Fruit fly (Drosophila melanogaster) whole organism, embryonic: Measurements from ENCODE around the gene dib.

Source experiments
- Adf1 ChIP-seq: fragments of 200-800 bp; sonication (Bioruptor generic); IDR thresholded peaks from 2 replicates; pipeline ENCODE4 v1.3.6; 2022; ENCODE audit warnings: missing biosample characterization, missing genetic modification characterization
- Asciz ChIP-seq: fragments of 200-800 bp; sonication (Bioruptor generic); optimal IDR thresholded peaks from 2 replicates; lab custom pipeline; 2017; ENCODE audit warnings: missing biosample characterization, mild to moderate bottlenecking, missing genetic modification characterization, missing genetic modification reagents
- C15 ChIP-seq: fragments of 200-800 bp; sonication (Bioruptor generic); IDR thresholded peaks from 3 replicates; pipeline ENCODE4 v1.3.6; 2022; ENCODE audit warnings: missing biosample characterization, missing genetic modification characterization
- CG10431 ChIP-seq: fragments of 200-800 bp; sonication (Bioruptor generic); optimal IDR thresholded peaks from 3 replicates; lab custom pipeline; 2018; ENCODE audit warnings: missing biosample characterization, mild to moderate bottlenecking, missing genetic modification characterization
- CG11504 ChIP-seq: fragments of 200-800 bp; sonication (Bioruptor generic); optimal IDR thresholded peaks from 3 replicates; lab custom pipeline; 2019; ENCODE audit warnings: missing biosample characterization, mild to moderate bottlenecking, missing genetic modification characterization, moderate library complexity
- CG11696 ChIP-seq: fragments of 200-800 bp; sonication (Bioruptor generic); IDR thresholded peaks from 2 replicates; pipeline ENCODE4 v1.3.6; 2022; ENCODE audit warnings: missing biosample characterization, missing genetic modification characterization
- CG12155 ChIP-seq: fragments of 200-800 bp; sonication (Bioruptor generic); optimal IDR thresholded peaks from 3 replicates; lab custom pipeline; 2016; ENCODE audit warnings: missing biosample characterization, missing genetic modification characterization
- CG12236 ChIP-seq: fragments of 200-800 bp; sonication (Bioruptor generic); optimal IDR thresholded peaks from 2 replicates; lab custom pipeline; 2016; ENCODE audit warnings: missing biosample characterization, missing genetic modification characterization
- CG14965 ChIP-seq: fragments of 200-800 bp; sonication (Bioruptor generic); optimal IDR thresholded peaks from 2 replicates; lab custom pipeline; 2016; ENCODE audit warnings: missing biosample characterization, missing genetic modification characterization, borderline replicate concordance
- CG16815 ChIP-seq: fragments of 200-800 bp; sonication (Bioruptor generic); optimal IDR thresholded peaks from 3 replicates; lab custom pipeline; 2017; ENCODE audit warnings: missing biosample characterization, mild to moderate bottlenecking, missing genetic modification characterization
- CG17612 ChIP-seq: fragments of 200-800 bp; sonication (Bioruptor generic); IDR thresholded peaks from 2 replicates; pipeline ENCODE4 v1.3.6; 2022; ENCODE audit warnings: missing biosample characterization, missing genetic modification characterization
- CG17912 ChIP-seq: fragments of 200-800 bp; sonication (Bioruptor generic); optimal IDR thresholded peaks from 2 replicates; lab custom pipeline; 2018; ENCODE audit warnings: missing biosample characterization, mild to moderate bottlenecking, missing genetic modification characterization
- CG18476 ChIP-seq: fragments of 200-800 bp; sonication (Bioruptor generic); optimal IDR thresholded peaks from 2 replicates; lab custom pipeline; 2016; ENCODE audit warnings: missing biosample characterization, mild to moderate bottlenecking, missing genetic modification characterization
- CG18619 ChIP-seq: fragments of 200-800 bp; sonication (Bioruptor generic); optimal IDR thresholded peaks from 3 replicates; lab custom pipeline; 2017; ENCODE audit warnings: missing biosample characterization, mild to moderate bottlenecking, missing genetic modification characterization
- CG2116 ChIP-seq: fragments of 200-800 bp; sonication (Bioruptor generic); optimal IDR thresholded peaks from 3 replicates; lab custom pipeline; 2018; ENCODE audit warnings: missing biosample characterization, mild to moderate bottlenecking, missing genetic modification characterization
- CG3163 ChIP-seq: fragments of 200-800 bp; sonication (Bioruptor generic); optimal IDR thresholded peaks from 3 replicates; lab custom pipeline; 2016; ENCODE audit warnings: missing biosample characterization, missing genetic modification characterization
- CG3281 ChIP-seq: fragments of 200-800 bp; sonication (Bioruptor generic); optimal IDR thresholded peaks from 3 replicates; lab custom pipeline; 2017; ENCODE audit warnings: missing biosample characterization, mild to moderate bottlenecking, missing genetic modification characterization
- CG33557 ChIP-seq: fragments of 200-800 bp; sonication (Bioruptor generic); optimal IDR thresholded peaks from 2 replicates; lab custom pipeline; 2019; ENCODE audit warnings: missing biosample characterization, mild to moderate bottlenecking, missing genetic modification characterization, moderate library complexity
- CG42726 ChIP-seq: fragments of 200-800 bp; sonication (Bioruptor generic); IDR thresholded peaks from 2 replicates; pipeline ENCODE4 v1.3.6; 2022; ENCODE audit warnings: missing biosample characterization, missing genetic modification characterization; ENCODE audit not compliant: partially characterized antibody
- CG43689 ChIP-seq: fragments of 200-800 bp; sonication (Bioruptor generic); IDR thresholded peaks from 2 replicates; pipeline ENCODE4 v1.3.6; 2022; ENCODE audit warnings: missing biosample characterization, missing genetic modification characterization
- CrebB ChIP-seq: fragments of 200-800 bp; sonication (Bioruptor generic); optimal IDR thresholded peaks from 3 replicates; lab custom pipeline; 2018; ENCODE audit warnings: missing biosample characterization, mild to moderate bottlenecking, missing genetic modification characterization
- D19A ChIP-seq: fragments of 200-800 bp; optimal IDR thresholded peaks from 3 replicates; lab custom pipeline; 2019; ENCODE audit warnings: missing biosample characterization, mild to moderate bottlenecking, missing genetic modification characterization, moderate library complexity
- ERR ChIP-seq: fragments of 200-800 bp; sonication (Bioruptor generic); optimal IDR thresholded peaks from 2 replicates; lab custom pipeline; 2016; ENCODE audit warnings: missing biosample characterization, missing genetic modification characterization
- Ets97D ChIP-seq: fragments of 200-800 bp; sonication (Bioruptor generic); optimal IDR thresholded peaks from 3 replicates; lab custom pipeline; 2016; ENCODE audit warnings: missing biosample characterization, missing genetic modification characterization
- H2.0 ChIP-seq: fragments of 200-800 bp; sonication (Bioruptor generic); IDR thresholded peaks from 2 replicates; pipeline ENCODE4 v1.3.6; 2022; ENCODE audit warnings: missing biosample characterization, missing genetic modification characterization
- Hr39 ChIP-seq: fragments of >200 bp; optimal IDR thresholded peaks from 2 replicates; lab custom pipeline; 2017
- Lhr ChIP-seq: fragments of 200-800 bp; sonication (Bioruptor generic); optimal IDR thresholded peaks from 3 replicates; lab custom pipeline; 2017; ENCODE audit warnings: mild to moderate bottlenecking, missing biosample characterization, missing genetic modification reagents, missing genetic modification characterization
- MTF-1 ChIP-seq: fragments of 200-800 bp; sonication (Bioruptor generic); optimal IDR thresholded peaks from 2 replicates; lab custom pipeline; 2018; ENCODE audit warnings: missing biosample characterization, mild to moderate bottlenecking, missing genetic modification characterization, borderline replicate concordance
- NK7.1 ChIP-seq: fragments of 200-800 bp; sonication (Bioruptor generic); optimal IDR thresholded peaks from 3 replicates; lab custom pipeline; 2016; ENCODE audit warnings: missing biosample characterization, missing genetic modification characterization
- NfI ChIP-seq: fragments of 200-800 bp; sonication (Bioruptor generic); optimal IDR thresholded peaks from 3 replicates; lab custom pipeline; 2018; ENCODE audit warnings: missing biosample characterization, mild to moderate bottlenecking, missing genetic modification characterization, moderate library complexity
- Poxn ChIP-seq: fragments of 200-800 bp; sonication (Bioruptor generic); IDR thresholded peaks from 2 replicates; pipeline ENCODE4 v1.3.6; 2022; ENCODE audit warnings: missing biosample characterization, missing genetic modification characterization
- Rx ChIP-seq: fragments of 200-800 bp; sonication (Bioruptor generic); IDR thresholded peaks from 2 replicates; pipeline ENCODE4 v1.3.6; 2022; ENCODE audit warnings: missing biosample characterization, missing genetic modification characterization
- Scr ChIP-seq: fragments of 200-800 bp; sonication (Bioruptor generic); IDR thresholded peaks from 2 replicates; pipeline ENCODE4 v1.3.6; 2022; ENCODE audit warnings: missing biosample characterization, missing genetic modification characterization; ENCODE audit not compliant: partially characterized antibody
- Taf1 ChIP-seq: fragments of 200-800 bp; sonication (Bioruptor generic); IDR thresholded peaks from 2 replicates; pipeline ENCODE4 v1.3.6; 2022; ENCODE audit warnings: missing biosample characterization, missing genetic modification characterization
- Trl ChIP-seq, 3 experiments: fragments of >200 bp in 2 of 3; fragments of 200-800 bp in 1 of 3; sonication (Bioruptor generic) in 1 of 3; optimal IDR thresholded peaks; 2 replicates in 1 of 3; 3 replicates in 2 of 3; lab custom pipeline; 2016 to 2017; ENCODE audit warnings: missing biosample characterization in 1 of 3, missing genetic modification characterization in 1 of 3
- fd102C ChIP-seq: fragments of 200-800 bp; sonication (Bioruptor generic); optimal IDR thresholded peaks from 2 replicates; lab custom pipeline; 2018; ENCODE audit warnings: missing biosample characterization, mild to moderate bottlenecking, missing genetic modification characterization, moderate library complexity
- gcm2 ChIP-seq: fragments of 200-800 bp; sonication (Bioruptor generic); optimal IDR thresholded peaks from 2 replicates; lab custom pipeline; 2016; ENCODE audit warnings: missing biosample characterization, missing genetic modification characterization
- hbn ChIP-seq: fragments of 200-800 bp; sonication (Bioruptor generic); IDR thresholded peaks from 2 replicates; pipeline ENCODE4 v1.3.6; 2022; ENCODE audit warnings: missing biosample characterization, missing genetic modification characterization; ENCODE audit not compliant: partially characterized antibody
- kah ChIP-seq: fragments of 200-800 bp; sonication (Bioruptor generic); optimal IDR thresholded peaks from 2 replicates; lab custom pipeline; 2018; ENCODE audit warnings: missing biosample characterization, mild to moderate bottlenecking, missing genetic modification characterization
- kay ChIP-seq: fragments of 200-800 bp; sonication (Bioruptor generic); optimal IDR thresholded peaks from 2 replicates; lab custom pipeline; 2016; ENCODE audit warnings: missing biosample characterization, missing genetic modification characterization
- knrl ChIP-seq: fragments of 200-800 bp; sonication (Bioruptor generic); IDR thresholded peaks from 3 replicates; pipeline ENCODE4 v1.3.6; 2022; ENCODE audit warnings: missing biosample characterization, missing genetic modification characterization; ENCODE audit not compliant: partially characterized antibody
- lola ChIP-seq, 3 experiments: fragments of >200 bp in 2 of 3; fragments of 200-800 bp in 1 of 3; sonication (Bioruptor generic) in 1 of 3; optimal IDR thresholded peaks; 2 replicates each; lab custom pipeline; 2017 to 2019; ENCODE audit warnings: missing biosample characterization in 3 of 3, missing genetic modification characterization in 3 of 3, mild to moderate bottlenecking in 1 of 3, moderate library complexity in 1 of 3
- mirr ChIP-seq: fragments of 200-800 bp; sonication (Bioruptor generic); optimal IDR thresholded peaks from 3 replicates; lab custom pipeline; 2018; ENCODE audit warnings: missing biosample characterization, mild to moderate bottlenecking, missing genetic modification characterization
- nerfin-1 ChIP-seq: fragments of 200-800 bp; sonication (Bioruptor generic); optimal IDR thresholded peaks from 3 replicates; lab custom pipeline; 2019; ENCODE audit warnings: missing biosample characterization, mild to moderate bottlenecking, missing genetic modification characterization, moderate library complexity
- otp ChIP-seq: fragments of 200-800 bp; sonication (Bioruptor generic); IDR thresholded peaks from 3 replicates; pipeline ENCODE4, ENCODE4 v1.3.6; 2022; ENCODE audit warnings: missing biosample characterization, missing genetic modification characterization
- pzg ChIP-seq: fragments of 200-800 bp; sonication (Bioruptor generic); optimal IDR thresholded peaks from 3 replicates; lab custom pipeline; 2018; ENCODE audit warnings: missing biosample characterization, mild to moderate bottlenecking, missing genetic modification characterization, moderate library complexity
- tna ChIP-seq: fragments of 200-800 bp; sonication (Bioruptor generic); IDR thresholded peaks from 2 replicates; pipeline ENCODE4 v1.3.6; 2022; ENCODE audit warnings: missing biosample characterization, missing genetic modification characterization; ENCODE audit not compliant: partially characterized antibody
- wor ChIP-seq: fragments of 200-800 bp; sonication (Bioruptor generic); IDR thresholded peaks from 2 replicates; pipeline ENCODE4 v1.3.6; 2022; ENCODE audit warnings: missing biosample characterization, missing genetic modification characterization

Gene dib

dm6 chr3L:4102496-4103257 is 40.6 kb downstream of the dib start, which contains the start of gene CG14995 (continued):
- TF ChIP-seq tna (GFP tag; lab: Robert Waterston, UW) (peak; percentile 42; the same call in 1 of the 2 replicates), H2.0 (GFP tag; lab: Robert Waterston, UW) (no peak), Scr (GFP tag; lab: Robert Waterston, UW) (peak; percentile 67), CG12155 (GFP tag; lab: Kevin White, UChicago) (no peak), CG17612 (GFP tag; lab: Robert Waterston, UW) (no peak), CG2116 (GFP tag; lab: Kevin White, UChicago) (peak; percentile 30), pzg (peak; percentile 61), otp (GFP tag; lab: Robert Waterston, UW) (no peak), NK7.1 (GFP tag; lab: Kevin White, UChicago) (no peak), Rx (GFP tag; lab: Robert Waterston, UW) (no peak), CG43689 (GFP tag; lab: Robert Waterston, UW) (no peak), knrl (GFP tag; lab: Robert Waterston, UW) (peak; percentile 66), hbn (GFP tag; lab: Robert Waterston, UW) (peak; percentile 38), C15 (GFP tag; lab: Robert Waterston, UW) (no peak), Hr39 (lab: Kevin White, UChicago) (no peak), CG18619 (no peak), nerfin-1 (tag; lab: Kevin White, UChicago) (peak; percentile 97), Lhr (no peak), mirr (peak; percentile 77), CG16815 (GFP tag; lab: Kevin White, UChicago) (no peak), CG12236 (GFP tag; lab: Kevin White, UChicago) (no peak), wor (GFP tag; lab: Robert Waterston, UW) (no peak), CG11696 (0 out of 2 replicates have a peak, but pooled peaks have one; percentile 30), CG11504 (tag; lab: Kevin White, UChicago) (peak; percentile 14), Poxn (GFP tag; lab: Robert Waterston, UW) (no peak), Adf1 (GFP tag; lab: Robert Waterston, UW) (peak; percentile 45; the same call in 1 of the 2 replicates), CG14965 (GFP tag; lab: Kevin White, UChicago) (no peak), Trl (optimal IDR thresholded peaks at IDR 0.05; lab: Kevin White, UChicago) (peak; percentile 61 to 86), Trl (GFP tag; optimal IDR thresholded peaks at IDR 0.05; lab: Kevin White, UChicago) (no peak), MTF-1 (GFP tag; lab: Kevin White, UChicago) (no peak), gcm2 (no peak), CG42726 (GFP tag; lab: Robert Waterston, UW) (0 out of 2 replicates have a peak, but pooled peaks have one; percentile 49), CG3281 (GFP tag; lab: Kevin White, UChicago) (peak; percentile 44), Asciz (no peak), ERR (GFP tag; lab: Kevin White, UChicago) (no peak), NfI (GFP tag; lab: Kevin White, UChicago) (no peak), Ets97D (peak; percentile 2), CG17912 (no peak), D19A (tag; lab: Kevin White, UChicago) (peak; percentile 67), CG18476 (no peak), CrebB (tag; lab: Kevin White, UChicago) (no peak), Taf1 (GFP tag; lab: Robert Waterston, UW) (no peak), kay (GFP tag; lab: Kevin White, UChicago) (no peak), lola (GFP tag; optimal IDR thresholded peaks at IDR 0.05; lab: Kevin White, UChicago) (no peak), CG33557 (no peak), CG3163 (GFP tag; lab: Kevin White, UChicago) (peak; percentile 31), kah (GFP tag; lab: Kevin White, UChicago) (peak; percentile 37), fd102C (GFP tag; lab: Kevin White, UChicago) (no peak), CG10431 (GFP tag; lab: Kevin White, UChicago) (no peak)
